Worm (Caenorhabditis elegans): ENCODE measurements around the gene F14H12.8.

ce11 chrX:4410280-4410911 lies 45.6 kb upstream of the F14H12.8 start:
- peak; percentile 15 for TF ChIP-seq lin-54 (GFP tag; optimal IDR thresholded peaks at IDR 0.05)
- TF ChIP-seq F23B12.7 (tag; optimal IDR thresholded peaks at IDR 0.05; ENCODE audit: insufficient read depth): no peak
- no peak for TF ChIP-seq sea-2 (GFP tag; IDR thresholded peaks at IDR 0.05)
- no peak for TF ChIP-seq F39B2.1 (GFP tag; IDR thresholded peaks at IDR 0.05)
- no peak for TF ChIP-seq lin-35 (GFP tag; optimal IDR thresholded peaks at IDR 0.05)
- TF ChIP-seq nhr-90 (tag; optimal IDR thresholded peaks at IDR 0.05): peak; percentile 37
- TF ChIP-seq egl-18 (GFP tag; IDR thresholded peaks at IDR 0.05): no peak
- no peak for TF ChIP-seq F49E8.2 (tag; optimal IDR thresholded peaks at IDR 0.05; ENCODE audit: insufficient read depth)
- TF ChIP-seq B0019.2 (GFP tag; conservative IDR thresholded peaks at IDR 0.05): no peak
- no peak for TF ChIP-seq madf-6 (GFP tag; IDR thresholded peaks at IDR 0.05)
- TF ChIP-seq K12H6.12 (tag; optimal IDR thresholded peaks at IDR 0.05): no peak
- TF ChIP-seq ztf-18 (tag; optimal IDR thresholded peaks at IDR 0.05): peak; percentile 45
- TF ChIP-seq snpc-4 (GFP tag; optimal IDR thresholded peaks at IDR 0.05): peak; percentile 65
- TF ChIP-seq snpc-4 (tag; optimal IDR thresholded peaks at IDR 0.05): peak in 3 of 4 experiments; percentile 53 to 83 (median 81)

All from whole organism, young adult.